Worm (Caenorhabditis elegans): ENCODE data around the gene myo-6.

DNA sequence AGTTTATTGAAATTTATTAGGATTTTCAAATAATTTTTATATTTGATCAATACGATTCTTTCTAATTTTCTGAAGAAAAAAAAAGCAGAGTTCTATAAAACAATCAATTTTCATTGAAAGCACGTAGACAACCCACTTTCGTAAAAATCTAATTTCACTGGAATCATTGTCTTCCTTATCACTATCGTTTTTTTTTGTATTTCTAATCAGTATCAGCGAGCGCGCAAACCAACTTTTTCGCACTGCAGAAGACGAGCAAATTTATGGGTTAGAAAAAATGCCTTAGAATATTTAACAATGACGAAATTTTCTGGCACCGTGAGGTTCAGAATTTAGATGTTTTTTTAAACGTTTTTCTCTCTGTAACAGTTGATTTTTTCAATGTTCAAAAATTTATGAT, 43.2 kb downstream of the myo-6 start:
- no peak for TF ChIP-seq lin-13 (GFP tag; optimal IDR thresholded peaks at IDR 0.05)
- peak; percentile 31 for TF ChIP-seq fos-1 (tag; optimal IDR thresholded peaks at IDR 0.05)
- TF ChIP-seq lsy-2 (tag; optimal IDR thresholded peaks at IDR 0.05), result no peak
- TF ChIP-seq lin-39 (tag; optimal IDR thresholded peaks at IDR 0.05), result no peak
